Worm (Caenorhabditis elegans) whole organism, mixed stage, embryonic: ENCODE results near the gene rpl-6.
A peak's percentile ranks its signal among the peaks of the same experiment; 100 is the strongest.

ENCODE experiments used
- M03D4.4 ChIP-seq: sonication (generic microtip); optimal IDR thresholded peaks from 2 replicates; lab custom pipeline; 2017; ENCODE audit warnings: mild to moderate bottlenecking, missing genetic modification characterization, missing compliant biosample characterization
- bed-3 ChIP-seq: fragments of 200-800 bp; sonication (Bioruptor generic); optimal IDR thresholded peaks from 3 replicates; lab custom pipeline; 2018; ENCODE audit warnings: mild to moderate bottlenecking, missing genetic modification characterization, moderate library complexity, missing compliant biosample characterization
- blmp-1 ChIP-seq: fragments of 150-350 bp; optimal IDR thresholded peaks from 2 replicates; lab custom pipeline; 2014; ENCODE audit warnings: missing biosample characterization, missing genetic modification characterization
- ceh-39 ChIP-seq: fragments of 150-350 bp; optimal IDR thresholded peaks from 2 replicates; lab custom pipeline; 2014; ENCODE audit warnings: missing biosample characterization, missing genetic modification characterization
- ceh-83 ChIP-seq: fragments of 200-800 bp; sonication (Bioruptor generic); optimal IDR thresholded peaks from 2 replicates; lab custom pipeline; 2018; ENCODE audit warnings: mild to moderate bottlenecking, missing genetic modification characterization, missing compliant biosample characterization
- cnd-1 ChIP-seq: fragments of 200-800 bp; sonication (Bioruptor generic); optimal IDR thresholded peaks from 2 replicates; lab custom pipeline; 2018; ENCODE audit warnings: mild to moderate bottlenecking, missing genetic modification characterization, missing compliant biosample characterization
- drap-1 ChIP-seq: fragments of 200-800 bp; sonication (Bioruptor generic); optimal IDR thresholded peaks from 3 replicates; lab custom pipeline; 2018; ENCODE audit warnings: mild to moderate bottlenecking, missing genetic modification characterization, missing compliant biosample characterization
- elt-1 ChIP-seq: sonication (generic microtip); optimal IDR thresholded peaks from 2 replicates; lab custom pipeline; 2017; ENCODE audit warnings: missing genetic modification characterization, mild to moderate bottlenecking, missing compliant biosample characterization, antibody characterized with exemption, moderate library complexity, borderline replicate concordance; ENCODE audit not compliant: insufficient read depth
- elt-3 ChIP-seq: fragments of 150-350 bp; optimal IDR thresholded peaks from 2 replicates; lab custom pipeline; 2014; ENCODE audit warnings: missing biosample characterization, missing genetic modification characterization
- flh-1 ChIP-seq: fragments of 200-800 bp; sonication (Bioruptor generic); optimal IDR thresholded peaks from 2 replicates; lab custom pipeline; 2018; ENCODE audit warnings: mild to moderate bottlenecking, missing genetic modification characterization, moderate library complexity, missing compliant biosample characterization
- ham-2 ChIP-seq: fragments of 200-800 bp; sonication (Bioruptor generic); optimal IDR thresholded peaks from 2 replicates; lab custom pipeline; 2018; ENCODE audit warnings: mild to moderate bottlenecking, missing genetic modification characterization, missing compliant biosample characterization
- hlh-1 ChIP-seq: fragments of 150-350 bp; optimal IDR thresholded peaks from 2 replicates; lab custom pipeline; 2014; ENCODE audit warnings: missing biosample characterization, missing genetic modification reagents, missing genetic modification characterization
- lin-13 ChIP-seq: fragments of 150-350 bp; optimal IDR thresholded peaks from 2 replicates; lab custom pipeline; 2014; ENCODE audit warnings: missing biosample characterization, missing genetic modification characterization
- lin-32 ChIP-seq: fragments of 200-800 bp; sonication (Bioruptor generic); optimal IDR thresholded peaks from 2 replicates; lab custom pipeline; 2018; ENCODE audit warnings: mild to moderate bottlenecking, missing genetic modification characterization, missing compliant biosample characterization
- mab-5 ChIP-seq: fragments of 150-350 bp; optimal IDR thresholded peaks from 2 replicates; lab custom pipeline; 2014; ENCODE audit warnings: missing biosample characterization, missing genetic modification characterization
- mep-1 ChIP-seq: fragments of 150-350 bp; optimal IDR thresholded peaks from 2 replicates; lab custom pipeline; 2017; ENCODE audit warnings: missing biosample characterization, missing genetic modification reagents, missing genetic modification characterization, inconsistent platforms
- mls-2 ChIP-seq: sonication (generic microtip); optimal IDR thresholded peaks from 2 replicates; lab custom pipeline; 2016; ENCODE audit warnings: mild to moderate bottlenecking, missing genetic modification characterization, moderate library complexity, missing compliant biosample characterization
- nhr-12 ChIP-seq: fragments of 150-350 bp; optimal IDR thresholded peaks from 2 replicates; lab custom pipeline; 2014; ENCODE audit warnings: missing biosample characterization, missing genetic modification characterization
- nhr-2 ChIP-seq: fragments of 150-350 bp; optimal IDR thresholded peaks from 2 replicates; lab custom pipeline; 2014; ENCODE audit warnings: missing biosample characterization, missing genetic modification characterization
- nhr-237 ChIP-seq: fragments of 150-350 bp; optimal IDR thresholded peaks from 2 replicates; lab custom pipeline; 2014; ENCODE audit warnings: missing biosample characterization, missing genetic modification characterization
- nhr-76 ChIP-seq: sonication (generic microtip); optimal IDR thresholded peaks from 2 replicates; lab custom pipeline; 2017; ENCODE audit warnings: missing biosample characterization, missing genetic modification characterization
- pha-4 ChIP-seq: fragments of 150-350 bp; optimal IDR thresholded peaks from 2 replicates; lab custom pipeline; 2018; ENCODE audit warnings: missing biosample characterization, missing genetic modification reagents, missing genetic modification characterization
- sem-2 ChIP-seq: fragments of 200-800 bp; sonication (Bioruptor generic); optimal IDR thresholded peaks from 2 replicates; lab custom pipeline; 2018; ENCODE audit warnings: mild to moderate bottlenecking, missing genetic modification characterization, missing compliant biosample characterization
- snpc-4 ChIP-seq: fragments of 150-350 bp; optimal IDR thresholded peaks from 2 replicates; lab custom pipeline; 2014; ENCODE audit warnings: missing biosample characterization, missing genetic modification characterization
- tbx-8 ChIP-seq: fragments of 200-800 bp; sonication (Bioruptor generic); optimal IDR thresholded peaks from 2 replicates; lab custom pipeline; 2018; ENCODE audit warnings: mild to moderate bottlenecking, missing genetic modification characterization, moderate library complexity, missing compliant biosample characterization
- unc-120 ChIP-seq: sonication (generic microtip); optimal IDR thresholded peaks from 2 replicates; lab custom pipeline; 2017; ENCODE audit warnings: missing genetic modification characterization, missing compliant biosample characterization; ENCODE audit not compliant: poor library complexity, severe bottlenecking
- unc-39 ChIP-seq: fragments of 150-350 bp; optimal IDR thresholded peaks from 2 replicates; lab custom pipeline; 2014; ENCODE audit warnings: missing biosample characterization, missing genetic modification characterization
- unc-62 ChIP-seq: fragments of 150-350 bp; optimal IDR thresholded peaks from 2 replicates; lab custom pipeline; 2014; ENCODE audit warnings: missing biosample characterization, missing genetic modification reagents, missing genetic modification characterization
- zip-8 ChIP-seq: fragments of 150-350 bp; optimal IDR thresholded peaks from 2 replicates; lab custom pipeline; 2014; ENCODE audit warnings: missing biosample characterization, missing genetic modification characterization
- ztf-11 ChIP-seq: fragments of 150-350 bp; optimal IDR thresholded peaks from 2 replicates; lab custom pipeline; 2014; ENCODE audit warnings: missing biosample characterization, missing genetic modification characterization

The rpl-6 gene

ce11 chrIII:7209721-7210120, 1.5 kb downstream of the rpl-6 start, which contains the start of gene R151.2:
TSS of gene R151.2 (plus strand) at chrIII:7209967.
- no peak for TF ChIP-seq ham-2 (GFP tag; lab: Kevin White, UChicago)
- TF ChIP-seq lin-13 (tag; lab: Kevin White, UChicago), result no peak
- no peak for TF ChIP-seq blmp-1 (tag; lab: Kevin White, UChicago)
- TF ChIP-seq ztf-11 (tag; lab: Kevin White, UChicago), result no peak
- TF ChIP-seq lin-32 (GFP tag; lab: Kevin White, UChicago), result no peak
- TF ChIP-seq unc-39 (tag; lab: Kevin White, UChicago), result no peak
- no peak for TF ChIP-seq ceh-83
- TF ChIP-seq bed-3 (GFP tag; lab: Kevin White, UChicago), result no peak
- TF ChIP-seq mab-5 (tag; lab: Kevin White, UChicago), result no peak

- no peak for TF ChIP-seq mep-1
- TF ChIP-seq drap-1 (GFP tag; lab: Kevin White, UChicago), result no peak
- TF ChIP-seq nhr-76 (tag; lab: Kevin White, UChicago), result no peak
- TF ChIP-seq mls-2 (tag; lab: Kevin White, UChicago), result no peak
- TF ChIP-seq hlh-1 (tag; lab: Kevin White, UChicago), result no peak
- no peak for TF ChIP-seq unc-62 (GFP tag; lab: Kevin White, UChicago)
- no peak for TF ChIP-seq ham-2 (GFP tag; lab: Kevin White, UChicago)
- TF ChIP-seq zip-8 (tag; lab: Kevin White, UChicago), result no peak
- no peak for TF ChIP-seq unc-39 (tag; lab: Kevin White, UChicago)
- no peak for TF ChIP-seq cnd-1 (tag; lab: Kevin White, UChicago)
- no peak for TF ChIP-seq pha-4 (tag; lab: Kevin White, UChicago)
Observed at ce11 chrIII:7210486-7210885, 2.2 kb downstream of the rpl-6 start.

- TF ChIP-seq lin-32 (GFP tag; lab: Kevin White, UChicago), result no peak
- no peak for TF ChIP-seq ceh-83
- TF ChIP-seq nhr-76 (tag; lab: Kevin White, UChicago), result no peak
- no peak for TF ChIP-seq ham-2 (GFP tag; lab: Kevin White, UChicago)
- no peak for TF ChIP-seq snpc-4 (tag; lab: Kevin White, UChicago)
- no peak for TF ChIP-seq unc-39 (tag; lab: Kevin White, UChicago)
- no peak for TF ChIP-seq nhr-12 (tag; lab: Kevin White, UChicago)
- TF ChIP-seq sem-2 (GFP tag; lab: Kevin White, UChicago), result no peak
- no peak for TF ChIP-seq cnd-1 (tag; lab: Kevin White, UChicago)
- no peak for TF ChIP-seq flh-1 (GFP tag; lab: Kevin White, UChicago)
- TF ChIP-seq elt-3 (tag; lab: Kevin White, UChicago), result no peak
- TF ChIP-seq bed-3 (GFP tag; lab: Kevin White, UChicago), result no peak
- no peak for TF ChIP-seq zip-8 (tag; lab: Kevin White, UChicago)
- TF ChIP-seq unc-120 (tag; lab: Kevin White, UChicago), result no peak
- no peak for TF ChIP-seq nhr-2 (tag; lab: Kevin White, UChicago)
- no peak for TF ChIP-seq nhr-237
- TF ChIP-seq ztf-11 (tag; lab: Kevin White, UChicago), result no peak
Observed at ce11 chrIII:7212028-7212427, 3.8 kb downstream of the rpl-6 start.

- TF ChIP-seq unc-39 (tag; lab: Kevin White, UChicago) (no peak), ceh-39 (no peak), elt-1 (tag; lab: Kevin White, UChicago) (no peak), unc-62 (GFP tag; lab: Kevin White, UChicago) (no peak), flh-1 (GFP tag; lab: Kevin White, UChicago) (no peak), tbx-8 (GFP tag; lab: Kevin White, UChicago) (no peak), hlh-1 (tag; lab: Kevin White, UChicago) (peak; percentile 99), unc-120 (tag; lab: Kevin White, UChicago) (peak; percentile 42)
Observed at ce11 chrIII:7215532-7215931, 7.3 kb downstream of the rpl-6 start.

- TF ChIP-seq M03D4.4 (tag; lab: Kevin White, UChicago), result no peak
- TF ChIP-seq, all 35 proteins: peak for 0
Observed at ce11 chrIII:7216226-7216625, 8.0 kb downstream of the rpl-6 start, which contains the start of gene R151.1. TSS of gene R151.1 (plus strand) at chrIII:7216526.
